Fruit fly (Drosophila melanogaster) whole organism, pupa: ENCODE results near the gene CG31787.
A peak's percentile ranks its signal among the peaks of the same experiment; 100 is the strongest.

Source experiments
- CG12605 ChIP-seq: fragments of 200-800 bp; sonication (Bioruptor generic); IDR thresholded peaks from 2 replicates; pipeline ENCODE4 v1.3.6; 2022; ENCODE audit warnings: missing biosample characterization, missing genetic modification characterization
- CG13204 ChIP-seq: fragments of 200-800 bp; sonication (Bioruptor generic); optimal IDR thresholded peaks from 2 replicates; lab custom pipeline; 2018; ENCODE audit warnings: missing biosample characterization, mild to moderate bottlenecking, missing genetic modification characterization, moderate library complexity
- CG14655 ChIP-seq: fragments of 200-800 bp; sonication (Bioruptor generic); optimal IDR thresholded peaks from 3 replicates; lab custom pipeline; 2017; ENCODE audit warnings: mild to moderate bottlenecking, missing biosample characterization, missing genetic modification reagents, missing genetic modification characterization
- CG17806 ChIP-seq: fragments of 200-800 bp; sonication (Bioruptor generic); optimal IDR thresholded peaks from 2 replicates; lab custom pipeline; 2018; ENCODE audit warnings: missing biosample characterization, mild to moderate bottlenecking, missing genetic modification characterization, moderate library complexity
- CG32121 ChIP-seq: fragments of 200-800 bp; sonication (Bioruptor generic); IDR thresholded peaks from 2 replicates; pipeline ENCODE4 v1.3.6; 2022; ENCODE audit warnings: missing biosample characterization, missing genetic modification characterization
- CG34367 ChIP-seq: fragments of 200-800 bp; sonication (Bioruptor generic); optimal IDR thresholded peaks from 2 replicates; lab custom pipeline; 2018; ENCODE audit warnings: missing biosample characterization, mild to moderate bottlenecking, missing genetic modification characterization
- CG4496 ChIP-seq: fragments of 200-800 bp; sonication (Bioruptor generic); IDR thresholded peaks from 3 replicates; pipeline ENCODE4 v1.3.6; 2022; ENCODE audit warnings: missing biosample characterization, missing genetic modification characterization
- CG8159 ChIP-seq: fragments of 200-800 bp; sonication (Bioruptor generic); optimal IDR thresholded peaks from 3 replicates; lab custom pipeline; 2018; ENCODE audit warnings: missing biosample characterization, mild to moderate bottlenecking, missing genetic modification characterization, moderate library complexity
- CG8301 ChIP-seq: fragments of 200-800 bp; sonication (Bioruptor generic); optimal IDR thresholded peaks from 2 replicates; lab custom pipeline; 2018; ENCODE audit warnings: missing biosample characterization, mild to moderate bottlenecking, missing genetic modification characterization
- D1 ChIP-seq: fragments of 200-800 bp; sonication (Bioruptor generic); optimal IDR thresholded peaks from 2 replicates; lab custom pipeline; 2018; ENCODE audit warnings: missing biosample characterization, mild to moderate bottlenecking, missing genetic modification characterization, moderate library complexity
- Pif1A ChIP-seq: fragments of 200-800 bp; sonication (Bioruptor generic); optimal IDR thresholded peaks from 3 replicates; lab custom pipeline; 2016; ENCODE audit warnings: missing biosample characterization, missing genetic modification characterization
- Pif1B ChIP-seq: fragments of 200-800 bp; sonication (Bioruptor generic); optimal IDR thresholded peaks from 3 replicates; lab custom pipeline; 2016; ENCODE audit warnings: missing biosample characterization, missing genetic modification characterization
- fd96Ca ChIP-seq: fragments of 200-800 bp; sonication (Bioruptor generic); IDR thresholded peaks from 3 replicates; pipeline ENCODE4 v1.3.6; 2022; ENCODE audit warnings: missing biosample characterization, missing genetic modification characterization
- rn ChIP-seq: fragments of 200-800 bp; sonication (Bioruptor generic); IDR thresholded peaks from 2 replicates; pipeline ENCODE4 v1.3.6; 2022; ENCODE audit warnings: missing biosample characterization, missing genetic modification characterization

DNA sequence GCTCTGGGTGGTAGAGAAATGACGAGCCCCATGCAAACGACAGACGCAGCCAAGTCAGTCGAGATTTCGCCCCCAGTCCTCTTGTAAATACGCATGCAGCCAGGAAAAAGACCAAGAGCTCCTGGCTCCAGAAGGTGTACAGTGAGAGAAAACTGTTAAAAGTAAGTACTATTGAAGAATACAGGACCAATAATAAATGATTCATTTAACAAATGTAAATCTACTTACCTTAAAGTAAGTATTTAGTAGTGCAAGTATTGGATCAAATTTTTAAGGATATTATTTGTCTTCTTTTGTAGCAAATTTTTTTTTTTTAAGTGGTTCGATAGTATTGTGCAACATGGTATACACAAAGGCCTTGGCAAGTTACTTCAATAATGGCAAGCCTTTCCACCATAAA lies 49.0 kb downstream of the CG31787 start:
- TF ChIP-seq CG8301 (tag; lab: Kevin White, UChicago) (no peak), D1 (tag; lab: Kevin White, UChicago) (no peak), rn (no peak), CG13204 (GFP tag; lab: Kevin White, UChicago) (no peak), CG14655 (GFP tag; lab: Kevin White, UChicago) (no peak), CG8159 (peak; percentile 43), fd96Ca (no peak), CG12605 (no peak), CG4496 (GFP tag; lab: Robert Waterston, UW) (no peak), CG34367 (no peak), Pif1B (GFP tag; lab: Kevin White, UChicago) (no peak), Pif1A (GFP tag; lab: Kevin White, UChicago) (no peak), CG17806 (tag; lab: Kevin White, UChicago) (no peak), CG32121 (GFP tag; lab: Robert Waterston, UW) (no peak)
